Worm (Caenorhabditis elegans): ENCODE measurements around the gene srw-107.

srw-107 gene

DNA sequence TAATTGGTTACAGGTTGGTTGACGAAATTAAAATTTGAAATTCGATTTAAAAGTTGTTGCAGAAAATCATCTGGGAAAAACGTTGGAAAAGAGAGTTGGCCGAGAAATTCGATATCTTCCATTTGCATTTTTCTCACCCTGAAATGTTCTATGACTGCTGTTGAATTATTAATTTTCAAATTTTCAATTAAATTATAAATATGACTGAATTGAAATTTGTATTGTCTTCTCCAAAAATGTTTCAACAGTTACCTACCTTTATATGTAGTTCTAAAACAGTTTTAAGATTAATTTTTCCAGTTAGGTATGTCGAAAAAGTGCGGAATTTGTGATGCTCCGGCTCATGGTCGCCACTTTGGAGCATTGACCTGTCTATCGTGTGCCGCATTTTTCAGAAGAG, 34.7 kb downstream of the srw-107 start, which contains the start of gene nhr-211:
TSS of gene nhr-211 (plus strand) at position 301 of the 400 bp plus-strand sequence.
- TF ChIP-seq hnd-1 (tag; optimal IDR thresholded peaks at IDR 0.05) (no peak), tbx-11 (GFP tag; IDR thresholded peaks at IDR 0.05) (no peak), hmbx-1 (tag; optimal IDR thresholded peaks at IDR 0.05) (no peak)

- TF ChIP-seq tbx-11 (GFP tag; IDR thresholded peaks at IDR 0.05) = no peak
- no peak for TF ChIP-seq tra-4 (tag; optimal IDR thresholded peaks at IDR 0.05)
- no peak for TF ChIP-seq scrt-1 (GFP tag; IDR thresholded peaks at IDR 0.05)
- no peak for TF ChIP-seq ceh-13 (GFP tag; optimal IDR thresholded peaks at IDR 0.05)
- TF ChIP-seq hmbx-1 (tag; optimal IDR thresholded peaks at IDR 0.05) = no peak
- no peak for TF ChIP-seq ceh-36 (tag; optimal IDR thresholded peaks at IDR 0.05)
- no peak for TF ChIP-seq pes-1 (GFP tag; IDR thresholded peaks at IDR 0.05)
Measured at ce11 chrV:484285-484890, 37.0 kb downstream of the srw-107 start, which contains the start of gene nhr-212. Gene nhr-212, plus strand, starts transcription at chrV:484857.

DNA sequence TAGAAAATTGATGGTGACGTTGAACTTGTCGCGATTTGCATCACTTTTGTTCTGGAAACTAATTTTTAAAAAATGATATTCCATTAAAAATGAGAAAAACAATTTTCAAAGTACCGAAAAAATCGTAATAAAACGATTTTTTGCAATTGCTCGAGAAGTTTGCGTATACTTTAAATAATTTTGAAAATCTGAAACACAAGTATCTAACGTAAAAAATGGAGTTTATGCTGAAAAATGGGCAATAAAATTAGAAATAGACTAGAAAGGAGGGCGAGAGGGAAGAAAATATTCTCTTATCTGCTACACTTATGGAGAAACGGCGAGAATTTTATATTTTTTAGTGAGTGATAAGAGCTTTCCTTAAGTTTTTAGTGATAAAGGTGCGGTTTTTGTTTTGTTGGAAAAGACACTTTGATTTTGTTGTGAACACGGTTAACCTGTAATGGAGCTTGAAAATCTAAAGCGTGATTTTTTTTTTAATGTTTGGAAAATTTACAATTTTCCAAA, 38.1 kb downstream of the srw-107 start, which contains the start of gene nhr-130:
TSS of gene nhr-130 (minus strand) at position 51 of the 507 bp plus-strand sequence.
- TF ChIP-seq tbx-11 (GFP tag; IDR thresholded peaks at IDR 0.05) = no peak
- TF ChIP-seq tbx-37 (GFP tag; conservative IDR thresholded peaks at IDR 0.05) = no peak
- TF ChIP-seq aly-1 (tag; optimal IDR thresholded peaks at IDR 0.05) = no peak
- no peak for TF ChIP-seq ceh-13 (GFP tag; optimal IDR thresholded peaks at IDR 0.05)
- no peak for TF ChIP-seq hmbx-1 (tag; optimal IDR thresholded peaks at IDR 0.05)
- TF ChIP-seq flt-1 (GFP tag; IDR thresholded peaks at IDR 0.05) = no peak

DNA sequence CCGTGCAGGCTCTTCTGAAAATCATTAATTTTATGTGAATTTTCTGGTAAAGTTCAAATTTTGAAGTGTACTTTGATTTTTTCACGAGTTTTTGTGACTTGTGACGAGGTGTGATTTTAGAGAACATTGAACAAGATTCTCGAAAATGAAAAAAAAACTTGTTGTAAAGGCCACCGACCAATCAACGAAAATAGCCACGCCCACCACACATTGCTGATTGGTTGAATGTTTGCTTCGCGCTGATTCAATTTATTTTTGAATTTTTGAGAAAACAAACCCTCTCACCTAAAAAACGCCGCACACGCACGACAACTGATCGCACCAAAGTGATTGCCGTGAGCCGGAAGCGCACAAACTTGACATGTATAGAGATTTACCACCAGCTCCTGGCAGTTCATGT, 38.6 kb downstream of the srw-107 start:
- TF ChIP-seq pes-1 (GFP tag; IDR thresholded peaks at IDR 0.05) = no peak
- TF ChIP-seq aly-1 (tag; optimal IDR thresholded peaks at IDR 0.05) = no peak
- no peak for TF ChIP-seq ama-1 (optimal IDR thresholded peaks at IDR 0.05)
- TF ChIP-seq sea-1 (GFP tag; conservative IDR thresholded peaks at IDR 0.05) = no peak
- no peak for TF ChIP-seq B0310.2 (tag; optimal IDR thresholded peaks at IDR 0.05)
- no peak for TF ChIP-seq tbx-37 (GFP tag; conservative IDR thresholded peaks at IDR 0.05)
- TF ChIP-seq flt-1 (GFP tag; IDR thresholded peaks at IDR 0.05) = no peak
- no peak for TF ChIP-seq hmbx-1 (tag; optimal IDR thresholded peaks at IDR 0.05)
- TF ChIP-seq ceh-13 (GFP tag; optimal IDR thresholded peaks at IDR 0.05) = no peak
- TF ChIP-seq tra-4 (tag; optimal IDR thresholded peaks at IDR 0.05) = no peak
- TF ChIP-seq hmg-4 (GFP tag; optimal IDR thresholded peaks at IDR 0.05) = no peak
- no peak for TF ChIP-seq ceh-36 (tag; optimal IDR thresholded peaks at IDR 0.05)
- TF ChIP-seq scrt-1 (GFP tag; IDR thresholded peaks at IDR 0.05) = no peak
- no peak for TF ChIP-seq tbx-11 (GFP tag; IDR thresholded peaks at IDR 0.05)

DNA sequence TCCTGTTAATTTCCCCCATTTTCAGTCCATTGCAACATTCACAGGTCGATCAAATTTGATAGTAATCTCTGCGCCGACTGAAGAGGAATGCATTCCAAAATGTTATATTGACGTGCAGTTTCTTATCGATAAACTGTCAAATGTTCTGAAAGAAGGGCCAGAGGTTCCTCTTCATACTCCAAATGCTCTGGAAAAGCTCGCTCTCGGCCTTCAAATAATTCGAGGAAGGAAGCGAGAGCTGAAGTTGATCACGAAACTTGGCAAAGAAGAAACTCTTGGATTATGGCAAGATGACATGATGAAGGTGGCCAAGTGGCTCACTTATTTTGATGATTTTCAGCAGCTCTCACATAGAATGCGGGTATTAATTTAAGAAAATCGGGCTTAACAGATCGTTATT, 42.4 kb downstream of the srw-107 start:
- no peak for TF ChIP-seq B0310.2 (tag; optimal IDR thresholded peaks at IDR 0.05)
- TF ChIP-seq hmg-4 (GFP tag; optimal IDR thresholded peaks at IDR 0.05) = no peak
- TF ChIP-seq ceh-13 (GFP tag; optimal IDR thresholded peaks at IDR 0.05) = no peak
- no peak for TF ChIP-seq aly-1 (tag; optimal IDR thresholded peaks at IDR 0.05)
- no peak for TF ChIP-seq flt-1 (GFP tag; IDR thresholded peaks at IDR 0.05)
- TF ChIP-seq hmbx-1 (tag; optimal IDR thresholded peaks at IDR 0.05) = no peak
- no peak for TF ChIP-seq pes-1 (GFP tag; IDR thresholded peaks at IDR 0.05)
- no peak for TF ChIP-seq ama-1 (optimal IDR thresholded peaks at IDR 0.05)
- no peak for TF ChIP-seq ceh-36 (tag; optimal IDR thresholded peaks at IDR 0.05)
- no peak for TF ChIP-seq sea-1 (GFP tag; conservative IDR thresholded peaks at IDR 0.05)
- TF ChIP-seq hnd-1 (tag; optimal IDR thresholded peaks at IDR 0.05) = no peak
- no peak for TF ChIP-seq tbx-11 (GFP tag; IDR thresholded peaks at IDR 0.05)
- no peak for TF ChIP-seq scrt-1 (GFP tag; IDR thresholded peaks at IDR 0.05)
- no peak for TF ChIP-seq ets-7 (tag; optimal IDR thresholded peaks at IDR 0.05)
- no peak for TF ChIP-seq F13C5.2 (tag; optimal IDR thresholded peaks at IDR 0.05)
- no peak for TF ChIP-seq tbx-37 (GFP tag; conservative IDR thresholded peaks at IDR 0.05)
- TF ChIP-seq tra-4 (tag; optimal IDR thresholded peaks at IDR 0.05) = no peak

DNA sequence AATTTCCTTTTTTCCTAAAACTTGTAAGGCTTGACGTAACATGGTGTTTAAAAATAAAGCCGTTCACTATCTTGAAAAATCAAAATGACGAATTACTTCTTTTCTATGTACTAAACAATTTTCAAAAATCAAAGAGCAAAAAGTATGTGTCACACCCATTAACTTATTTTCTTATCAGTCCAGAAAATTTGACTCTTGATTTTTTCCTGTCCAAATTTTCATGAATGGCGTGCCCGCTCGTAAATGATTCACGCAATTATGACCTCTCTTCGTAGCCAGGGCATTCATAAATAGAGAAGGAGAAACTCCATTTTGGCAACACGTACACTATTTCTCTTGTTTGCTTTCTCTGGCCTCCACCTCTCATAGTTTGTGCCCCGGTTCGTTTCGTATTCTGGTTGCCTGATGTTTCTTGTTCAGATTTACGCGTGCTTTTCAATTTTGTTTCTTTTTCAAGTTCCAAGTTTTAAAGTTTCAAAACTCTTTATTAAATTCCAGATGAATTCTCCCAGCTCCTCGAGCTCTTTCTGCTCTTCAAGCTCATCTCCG, 43.7 kb downstream of the srw-107 start, which contains the start of gene nhr-55:
TSS of gene nhr-55 (plus strand) at position 499 of the 549 bp plus-strand sequence.
- no peak for TF ChIP-seq flt-1 (GFP tag; IDR thresholded peaks at IDR 0.05)
- no peak for TF ChIP-seq ceh-13 (GFP tag; optimal IDR thresholded peaks at IDR 0.05)
- no peak for TF ChIP-seq hnd-1 (tag; optimal IDR thresholded peaks at IDR 0.05)

- TF ChIP-seq pes-1 (GFP tag; IDR thresholded peaks at IDR 0.05) (no peak), hmbx-1 (tag; optimal IDR thresholded peaks at IDR 0.05) (no peak), flt-1 (GFP tag; IDR thresholded peaks at IDR 0.05) (no peak), F13C5.2 (tag; optimal IDR thresholded peaks at IDR 0.05) (no peak), tbx-37 (GFP tag; conservative IDR thresholded peaks at IDR 0.05) (no peak), B0310.2 (tag; optimal IDR thresholded peaks at IDR 0.05) (no peak), ceh-36 (tag; optimal IDR thresholded peaks at IDR 0.05) (no peak), sea-1 (GFP tag; conservative IDR thresholded peaks at IDR 0.05) (no peak), aly-1 (tag; optimal IDR thresholded peaks at IDR 0.05) (no peak), tra-4 (tag; optimal IDR thresholded peaks at IDR 0.05) (no peak), hmg-4 (GFP tag; optimal IDR thresholded peaks at IDR 0.05) (no peak), tbx-11 (GFP tag; IDR thresholded peaks at IDR 0.05) (no peak), ceh-13 (GFP tag; optimal IDR thresholded peaks at IDR 0.05) (no peak), hnd-1 (tag; optimal IDR thresholded peaks at IDR 0.05) (no peak), ets-7 (tag; optimal IDR thresholded peaks at IDR 0.05) (no peak), scrt-1 (GFP tag; IDR thresholded peaks at IDR 0.05) (no peak), ama-1 (optimal IDR thresholded peaks at IDR 0.05) (no peak)
Measured at ce11 chrV:474516-474915, 46.9 kb downstream of the srw-107 start, which contains the start of gene nhr-99. Gene nhr-99, plus strand, starts transcription at chrV:474778.

ce11 chrV:472589-472988, 48.8 kb downstream of the srw-107 start, which contains the start of gene srt-31:
Gene srt-31, plus strand, starts transcription at chrV:472889.
- TF ChIP-seq hmg-4 (GFP tag; optimal IDR thresholded peaks at IDR 0.05) (no peak), scrt-1 (GFP tag; IDR thresholded peaks at IDR 0.05) (no peak), B0310.2 (tag; optimal IDR thresholded peaks at IDR 0.05) (no peak)

Measured in whole organism, early embryonic.